Worm (Caenorhabditis elegans) whole organism, L1 larva: Measurements from ENCODE around the gene mrck-1.
A peak's percentile ranks its signal among the peaks of the same experiment; 100 is the strongest.

Experiments
- C04F5.9 ChIP-seq: sonication (generic microtip); optimal IDR thresholded peaks from 2 replicates; lab custom pipeline; 2016; ENCODE audit warnings: missing genetic modification characterization, missing compliant biosample characterization
- C16A3.4 ChIP-seq: fragments of 150-350 bp; optimal IDR thresholded peaks from 2 replicates; lab custom pipeline; 2014; ENCODE audit warnings: missing biosample characterization, missing genetic modification characterization
- C34B4.2 ChIP-seq: sonication (generic microtip); optimal IDR thresholded peaks from 2 replicates; lab custom pipeline; 2017; ENCODE audit warnings: mild to moderate bottlenecking, missing genetic modification characterization, missing compliant biosample characterization
- F16B12.6 ChIP-seq: fragments of 150-350 bp; optimal IDR thresholded peaks from 2 replicates; lab custom pipeline; 2014; ENCODE audit warnings: missing biosample characterization, missing genetic modification characterization
- aha-1 ChIP-seq: fragments of 150-350 bp; optimal IDR thresholded peaks from 2 replicates; lab custom pipeline; 2014; ENCODE audit warnings: missing biosample characterization, missing genetic modification characterization
- alr-1 ChIP-seq: fragments of 200-800 bp; sonication (Bioruptor generic); optimal IDR thresholded peaks from 2 replicates; lab custom pipeline; 2018; ENCODE audit warnings: borderline replicate concordance, mild to moderate bottlenecking, missing genetic modification characterization, missing compliant biosample characterization
- aly-2 ChIP-seq: fragments of 150-350 bp; optimal IDR thresholded peaks from 2 replicates; lab custom pipeline; 2014; ENCODE audit warnings: missing biosample characterization, missing genetic modification characterization
- ama-1 ChIP-seq: fragments of 150-350 bp; optimal IDR thresholded peaks from 2 replicates; lab custom pipeline; 2014
- blmp-1 ChIP-seq: fragments of 150-350 bp; optimal IDR thresholded peaks from 2 replicates; lab custom pipeline; 2014; ENCODE audit warnings: missing biosample characterization, missing genetic modification characterization
- ceh-8 ChIP-seq: fragments of 200-800 bp; sonication (Bioruptor generic); optimal IDR thresholded peaks from 2 replicates; lab custom pipeline; 2018; ENCODE audit warnings: mild to moderate bottlenecking, missing genetic modification characterization, moderate library complexity, missing compliant biosample characterization
- ceh-82 ChIP-seq, 3 experiments: fragments of 150-350 bp in 1 of 3; sonication (generic microtip) in 2 of 3; optimal IDR thresholded peaks; 2 replicates each; lab custom pipeline; 2014 to 2017; ENCODE audit warnings: missing biosample characterization in 3 of 3, missing genetic modification characterization in 3 of 3
- ceh-88 ChIP-seq: fragments of 200-800 bp; sonication (Bioruptor generic); IDR thresholded peaks from 2 replicates; pipeline ENCODE4 v1.3.6; 2022; ENCODE audit warnings: missing genetic modification characterization, missing compliant biosample characterization
- ces-1 ChIP-seq: fragments of 150-350 bp; optimal IDR thresholded peaks from 2 replicates; lab custom pipeline; 2014; ENCODE audit warnings: missing biosample characterization, missing genetic modification reagents, missing genetic modification characterization
- efl-1 ChIP-seq, 4 experiments: fragments of 150-350 bp; optimal IDR thresholded peaks in 3 of 4; peaks in 1 of 4; 1 replicate in 1 of 4; 2 replicates in 3 of 4; lab custom pipeline; 2014; ENCODE audit warnings: missing biosample characterization in 2 of 4, missing genetic modification characterization in 2 of 4, missing genetic modification reagents in 2 of 4
- efl-3 ChIP-seq: fragments of 200-800 bp; sonication (Bioruptor generic); optimal IDR thresholded peaks from 2 replicates; lab custom pipeline; 2018; ENCODE audit warnings: mild to moderate bottlenecking, missing genetic modification characterization, missing compliant biosample characterization
- elt-2 ChIP-seq: sonication (generic microtip); optimal IDR thresholded peaks from 2 replicates; lab custom pipeline; 2016; ENCODE audit warnings: missing genetic modification characterization, mild to moderate bottlenecking, inconsistent platforms, missing compliant biosample characterization, missing genetic modification reagents
- elt-3 ChIP-seq, 6 experiments: fragments of 150-350 bp in 1 of 6; sonication (generic microtip); optimal IDR thresholded peaks; 2 replicates each; lab custom pipeline; 2017 to 2018; ENCODE audit warnings: missing biosample characterization in 6 of 6, missing genetic modification characterization in 6 of 6, inconsistent platforms in 1 of 6
- ets-5 ChIP-seq: fragments of 200-800 bp; sonication (Bioruptor generic); IDR thresholded peaks from 2 replicates; pipeline ENCODE4 v1.3.6; 2022; ENCODE audit warnings: missing genetic modification characterization, missing compliant biosample characterization
- fkh-10 ChIP-seq: sonication (generic microtip); optimal IDR thresholded peaks from 2 replicates; lab custom pipeline; 2017; ENCODE audit warnings: missing biosample characterization, missing genetic modification reagents, missing genetic modification characterization
- fkh-4 ChIP-seq: sonication (generic microtip); optimal IDR thresholded peaks from 2 replicates; lab custom pipeline; 2016; ENCODE audit warnings: missing compliant biosample characterization, missing genetic modification characterization, borderline replicate concordance
- fkh-8 ChIP-seq: sonication (generic microtip); optimal IDR thresholded peaks from 2 replicates; lab custom pipeline; 2016; ENCODE audit warnings: mild to moderate bottlenecking, missing genetic modification characterization, missing compliant biosample characterization
- fos-1 ChIP-seq: fragments of 150-350 bp; optimal IDR thresholded peaks from 2 replicates; lab custom pipeline; 2014; ENCODE audit warnings: missing biosample characterization, missing genetic modification characterization
- grh-1 ChIP-seq: fragments of 200-800 bp; sonication (Bioruptor generic); IDR thresholded peaks from 2 replicates; pipeline ENCODE4 v1.3.6; 2022; ENCODE audit warnings: missing genetic modification reagents, missing genetic modification characterization, missing compliant biosample characterization
- hlh-4 ChIP-seq: sonication (generic microtip); optimal IDR thresholded peaks from 2 replicates; lab custom pipeline; 2016; ENCODE audit warnings: mild to moderate bottlenecking, missing genetic modification characterization, missing compliant biosample characterization
- hpl-2 ChIP-seq: fragments of 150-350 bp; optimal IDR thresholded peaks from 2 replicates; lab custom pipeline; 2014; ENCODE audit warnings: missing biosample characterization, missing genetic modification reagents, missing genetic modification characterization
- isw-1 ChIP-seq: fragments of 200-800 bp; sonication (Bioruptor generic); IDR thresholded peaks from 2 replicates; pipeline ENCODE4 v1.3.6; 2022; ENCODE audit warnings: missing genetic modification characterization, missing compliant biosample characterization
- lin-14 ChIP-seq: fragments of 200-800 bp; sonication (Bioruptor generic); optimal IDR thresholded peaks from 2 replicates; lab custom pipeline; 2018; ENCODE audit warnings: mild to moderate bottlenecking, missing genetic modification characterization, moderate library complexity, missing compliant biosample characterization
- lin-35 ChIP-seq, 2 experiments: fragments of 150-350 bp; optimal IDR thresholded peaks; 2 replicates each; lab custom pipeline; 2014; ENCODE audit warnings: missing biosample characterization in 2 of 2, missing genetic modification characterization in 2 of 2, missing genetic modification reagents in 2 of 2
- lir-3 ChIP-seq: sonication (generic microtip); optimal IDR thresholded peaks from 2 replicates; lab custom pipeline; 2016; ENCODE audit warnings: mild to moderate bottlenecking, missing genetic modification characterization, moderate library complexity, missing compliant biosample characterization; ENCODE audit not compliant: poor library complexity
- lsy-2 ChIP-seq, 2 experiments: fragments of 150-350 bp; optimal IDR thresholded peaks; 2 replicates each; lab custom pipeline; 2014; ENCODE audit warnings: missing biosample characterization in 2 of 2, missing genetic modification characterization in 2 of 2
- mdl-1 ChIP-seq, 2 experiments: fragments of 150-350 bp; optimal IDR thresholded peaks; 2 replicates each; lab custom pipeline; 2014 to 2017; ENCODE audit warnings: missing biosample characterization in 2 of 2, missing genetic modification characterization in 2 of 2, inconsistent platforms in 1 of 2
- mep-1 ChIP-seq: fragments of 150-350 bp; optimal IDR thresholded peaks from 2 replicates; lab custom pipeline; 2014; ENCODE audit warnings: missing biosample characterization, missing genetic modification characterization
- nhr-11 ChIP-seq: fragments of 150-350 bp; optimal IDR thresholded peaks from 2 replicates; lab custom pipeline; 2014; ENCODE audit warnings: missing biosample characterization, missing genetic modification characterization
- nhr-19 ChIP-seq: fragments of 200-800 bp; sonication (Bioruptor generic); conservative IDR thresholded peaks from 2 replicates; pipeline ENCODE4 v1.3.6; 2022; ENCODE audit warnings: missing genetic modification characterization, missing compliant biosample characterization
- nhr-20 ChIP-seq: sonication (generic microtip); optimal IDR thresholded peaks from 2 replicates; lab custom pipeline; 2016; ENCODE audit warnings: mild to moderate bottlenecking, missing genetic modification characterization, missing compliant biosample characterization
- nhr-84 ChIP-seq: sonication (generic microtip); optimal IDR thresholded peaks from 2 replicates; lab custom pipeline; 2017; ENCODE audit warnings: missing biosample characterization, missing genetic modification characterization
- nhr-85 ChIP-seq: sonication (generic microtip); peaks from one replicate; lab custom pipeline; 2016; ENCODE audit warnings: missing genetic modification characterization, inconsistent platforms, missing compliant biosample characterization
- nhr-90 ChIP-seq: sonication (generic microtip); optimal IDR thresholded peaks from 2 replicates; lab custom pipeline; 2016; ENCODE audit warnings: mild to moderate bottlenecking, missing genetic modification characterization, missing compliant biosample characterization; ENCODE audit not compliant: poor library complexity
- pag-3 ChIP-seq: sonication (generic microtip); optimal IDR thresholded peaks from 2 replicates; lab custom pipeline; 2017; ENCODE audit warnings: missing genetic modification characterization, mild to moderate bottlenecking, missing compliant biosample characterization, antibody characterized with exemption, borderline replicate concordance; ENCODE audit not compliant: insufficient read depth
- pqm-1 ChIP-seq: sonication (generic microtip); optimal IDR thresholded peaks from 3 replicates; lab custom pipeline; 2017; ENCODE audit warnings: missing biosample characterization, missing genetic modification characterization
- snu-23 ChIP-seq: sonication (generic microtip); optimal IDR thresholded peaks from 2 replicates; lab custom pipeline; 2016; ENCODE audit warnings: missing genetic modification characterization, missing compliant biosample characterization
- sptf-1 ChIP-seq: fragments of 150-350 bp; optimal IDR thresholded peaks from 2 replicates; lab custom pipeline; 2014; ENCODE audit warnings: missing biosample characterization, missing genetic modification characterization
- swsn-7 ChIP-seq: sonication (generic microtip); optimal IDR thresholded peaks from 2 replicates; lab custom pipeline; 2016; ENCODE audit warnings: missing genetic modification characterization, missing compliant biosample characterization
- tbx-2 ChIP-seq: sonication (generic microtip); optimal IDR thresholded peaks from 2 replicates; lab custom pipeline; 2016; ENCODE audit warnings: missing genetic modification characterization, missing compliant biosample characterization
- unc-130 ChIP-seq: fragments of 150-350 bp; optimal IDR thresholded peaks from 2 replicates; lab custom pipeline; 2017; ENCODE audit warnings: missing biosample characterization, missing genetic modification characterization, inconsistent platforms
- unc-30 ChIP-seq: sonication (generic microtip); optimal IDR thresholded peaks from 2 replicates; lab custom pipeline; 2017; ENCODE audit warnings: missing biosample characterization, missing genetic modification characterization
- unc-62 ChIP-seq: fragments of 150-350 bp; optimal IDR thresholded peaks from 2 replicates; lab custom pipeline; 2014; ENCODE audit warnings: missing biosample characterization, missing genetic modification reagents, missing genetic modification characterization
- unc-86 ChIP-seq: sonication (generic microtip); optimal IDR thresholded peaks from 2 replicates; lab custom pipeline; 2016; ENCODE audit warnings: missing genetic modification characterization, missing compliant biosample characterization
- unc-98 ChIP-seq: fragments of 200-800 bp; sonication (Bioruptor generic); IDR thresholded peaks from 2 replicates; pipeline ENCODE4 v1.3.6; 2022; ENCODE audit warnings: missing genetic modification characterization, missing compliant biosample characterization
- vab-15 ChIP-seq: sonication (generic microtip); optimal IDR thresholded peaks from 2 replicates; lab custom pipeline; 2017; ENCODE audit warnings: missing genotype, mild to moderate bottlenecking, missing genetic modification characterization, missing compliant biosample characterization
- xbp-1 ChIP-seq: sonication (generic microtip); optimal IDR thresholded peaks from 2 replicates; lab custom pipeline; 2016; ENCODE audit warnings: missing genetic modification characterization, missing compliant biosample characterization
- ztf-4 ChIP-seq: fragments of 150-350 bp; optimal IDR thresholded peaks from 2 replicates; lab custom pipeline; 2014; ENCODE audit warnings: missing biosample characterization, missing genetic modification characterization

mrck-1 gene

ce11 chrV:6276205-6276604, 9.1 kb upstream of the mrck-1 start, which contains the start of gene F31F7.1 (continued):
- peak; percentile 57 for TF ChIP-seq snu-23 (GFP tag; lab: Kevin White, UChicago)
- no peak for TF ChIP-seq F16B12.6
- TF ChIP-seq nhr-85 (tag; lab: Kevin White, UChicago): peak; percentile 91
- TF ChIP-seq tbx-2 (tag; lab: Kevin White, UChicago): peak; percentile 34
- no peak for TF ChIP-seq pag-3
- no peak for TF ChIP-seq aha-1
- no peak for TF ChIP-seq ces-1 (GFP tag; lab: Kevin White, UChicago)
- peak in 5 of 6 experiments; percentile 25 to 88 (median 66) for TF ChIP-seq elt-3 (tag; optimal IDR thresholded peaks at IDR 0.05; lab: Kevin White, UChicago)
- TF ChIP-seq unc-62 (GFP tag; lab: Kevin White, UChicago): no peak
- TF ChIP-seq alr-1: no peak
- TF ChIP-seq mep-1 (tag; lab: Kevin White, UChicago): peak; percentile 22
- TF ChIP-seq ama-1 (lab: Kevin White, UChicago): peak; percentile 75
- TF ChIP-seq mdl-1 (tag; optimal IDR thresholded peaks at IDR 0.05; lab: Kevin White, UChicago): peak in 1 of 2 experiments; percentile 74
- TF ChIP-seq ceh-88 (GFP tag; lab: Robert Waterston, UW): no peak
- peak; percentile 69 for TF ChIP-seq lin-14 (GFP tag; lab: Kevin White, UChicago)

DNA sequence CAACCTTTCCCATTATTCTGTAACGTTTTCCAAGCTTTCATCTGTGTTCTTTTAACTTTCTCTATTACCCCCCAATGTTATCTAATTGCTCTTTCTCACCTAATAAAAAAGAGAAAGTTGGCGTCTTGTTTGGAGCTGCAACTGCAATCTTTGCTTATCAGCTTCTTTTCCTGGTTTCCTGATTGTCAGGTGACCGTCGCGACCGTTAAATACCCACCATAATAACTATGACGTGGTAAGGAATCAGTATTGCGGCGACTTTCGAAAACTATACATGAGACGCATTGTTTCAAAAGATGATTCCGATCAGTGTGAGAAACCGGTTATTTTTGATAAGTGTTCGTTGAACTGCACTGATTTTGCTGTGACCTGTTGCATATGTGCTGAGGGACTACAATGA, 8.1 kb upstream of the mrck-1 start:
- TF ChIP-seq unc-98 (GFP tag; lab: Robert Waterston, UW): no peak
- TF ChIP-seq unc-130: no peak
- no peak for TF ChIP-seq ama-1 (lab: Kevin White, UChicago)
- TF ChIP-seq nhr-11 (tag; lab: Kevin White, UChicago): no peak
- no peak for TF ChIP-seq sptf-1
- TF ChIP-seq C04F5.9: no peak
- no peak for TF ChIP-seq C16A3.4
- TF ChIP-seq lir-3 (tag; lab: Kevin White, UChicago): no peak
- TF ChIP-seq elt-2 (tag; lab: Kevin White, UChicago): peak; percentile 95
- peak in 1 of 2 experiments; percentile 61 for TF ChIP-seq lin-35 (GFP tag; optimal IDR thresholded peaks at IDR 0.05; lab: Kevin White, UChicago)
- TF ChIP-seq nhr-20 (tag; lab: Kevin White, UChicago): peak; percentile 65
- peak; percentile 65 for TF ChIP-seq pqm-1 (tag; lab: Kevin White, UChicago)
- TF ChIP-seq unc-30 (tag; lab: Kevin White, UChicago): no peak
- TF ChIP-seq hpl-2 (GFP tag; lab: Kevin White, UChicago): no peak
- no peak for TF ChIP-seq ceh-8 (GFP tag; lab: Kevin White, UChicago)
- no peak for TF ChIP-seq fkh-8 (tag; lab: Kevin White, UChicago)
- no peak for TF ChIP-seq aly-2 (tag; lab: Kevin White, UChicago)
- no peak for TF ChIP-seq C34B4.2 (tag; lab: Kevin White, UChicago)
- no peak for TF ChIP-seq isw-1 (GFP tag; lab: Robert Waterston, UW)
- no peak for TF ChIP-seq hlh-4 (tag; lab: Kevin White, UChicago)
- peak; percentile 71 for TF ChIP-seq blmp-1 (tag; lab: Kevin White, UChicago)
- no peak for TF ChIP-seq ets-5 (GFP tag; lab: Robert Waterston, UW)
- peak; percentile 25 for TF ChIP-seq nhr-90
- no peak for TF ChIP-seq vab-15 (tag; lab: Kevin White, UChicago)
- TF ChIP-seq tbx-2 (tag; lab: Kevin White, UChicago): no peak
- TF ChIP-seq nhr-84 (tag; lab: Kevin White, UChicago): no peak
- TF ChIP-seq efl-3: no peak
- peak in 1 of 2 experiments; percentile 18 for TF ChIP-seq lsy-2 (tag; optimal IDR thresholded peaks at IDR 0.05; lab: Kevin White, UChicago)
- TF ChIP-seq efl-1 (optimal IDR thresholded peaks at IDR 0.05; lab: Kevin White, UChicago): no peak
- peak in 1 of 2 experiments; percentile 59 for TF ChIP-seq efl-1 (GFP tag; optimal IDR thresholded peaks at IDR 0.05 in 1 of 2; lab: Kevin White, UChicago)
- TF ChIP-seq ceh-82 (tag; optimal IDR thresholded peaks at IDR 0.05; lab: Kevin White, UChicago): no peak
- TF ChIP-seq nhr-19 (GFP tag; lab: Robert Waterston, UW): peak; percentile 39
- TF ChIP-seq xbp-1: no peak
- TF ChIP-seq unc-86 (tag; lab: Kevin White, UChicago): no peak
- peak; percentile 63 for TF ChIP-seq grh-1 (GFP tag; lab: Robert Waterston, UW)
- no peak for TF ChIP-seq swsn-7 (tag; lab: Kevin White, UChicago)
- TF ChIP-seq fos-1 (tag; lab: Kevin White, UChicago): no peak
- no peak for TF ChIP-seq ceh-88 (GFP tag; lab: Robert Waterston, UW)
- TF ChIP-seq fkh-10 (GFP tag; lab: Kevin White, UChicago): no peak
- TF ChIP-seq ztf-4: no peak
- peak; percentile 72 for TF ChIP-seq nhr-85 (tag; lab: Kevin White, UChicago)
- TF ChIP-seq fkh-4 (tag; lab: Kevin White, UChicago): no peak
